Fruit fly (Drosophila melanogaster) whole organism, embryonic: ENCODE results near the gene CG17121.

Source experiments
- B-H1 ChIP-seq: fragments of 200-800 bp; sonication (Bioruptor generic); IDR thresholded peaks from 3 replicates; pipeline ENCODE4 v1.3.6; 2022; ENCODE audit warnings: missing biosample characterization, missing genetic modification characterization
- CG10431 ChIP-seq: fragments of 200-800 bp; sonication (Bioruptor generic); optimal IDR thresholded peaks from 3 replicates; lab custom pipeline; 2018; ENCODE audit warnings: missing biosample characterization, mild to moderate bottlenecking, missing genetic modification characterization
- CG12071 ChIP-seq: fragments of 200-800 bp; sonication (Bioruptor generic); optimal IDR thresholded peaks from 3 replicates; lab custom pipeline; 2018; ENCODE audit warnings: missing biosample characterization, mild to moderate bottlenecking, missing genetic modification characterization
- CG1233 ChIP-seq: fragments of 200-800 bp; sonication (Bioruptor generic); optimal IDR thresholded peaks from 4 replicates; lab custom pipeline; 2018; ENCODE audit warnings: missing biosample characterization, mild to moderate bottlenecking, missing genetic modification characterization
- CG12391 ChIP-seq: fragments of 200-800 bp; sonication (Bioruptor generic); optimal IDR thresholded peaks from 3 replicates; lab custom pipeline; 2018; ENCODE audit warnings: missing biosample characterization, mild to moderate bottlenecking, missing genetic modification characterization, moderate library complexity
- CG14014 ChIP-seq: fragments of 200-800 bp; sonication (Bioruptor generic); IDR thresholded peaks from 2 replicates; pipeline ENCODE4 v1.3.6; 2022; ENCODE audit warnings: missing biosample characterization, missing genetic modification characterization
- CG14860 ChIP-seq: fragments of 200-800 bp; sonication (Bioruptor generic); IDR thresholded peaks from 3 replicates; pipeline ENCODE4 v1.3.6; 2022; ENCODE audit warnings: missing biosample characterization, missing genetic modification characterization; ENCODE audit not compliant: partially characterized antibody
- CG15011 ChIP-seq: fragments of 200-800 bp; sonication (Bioruptor generic); optimal IDR thresholded peaks from 3 replicates; lab custom pipeline; 2018; ENCODE audit warnings: missing biosample characterization, mild to moderate bottlenecking, missing genetic modification characterization
- CG1647 ChIP-seq: fragments of 200-800 bp; sonication (Bioruptor generic); optimal IDR thresholded peaks from 3 replicates; lab custom pipeline; 2016; ENCODE audit warnings: missing biosample characterization, missing genetic modification characterization
- CG17912 ChIP-seq: fragments of 200-800 bp; sonication (Bioruptor generic); optimal IDR thresholded peaks from 2 replicates; lab custom pipeline; 2018; ENCODE audit warnings: missing biosample characterization, mild to moderate bottlenecking, missing genetic modification characterization
- CG1792 ChIP-seq: fragments of 200-800 bp; sonication (Bioruptor generic); optimal IDR thresholded peaks from 2 replicates; lab custom pipeline; 2016; ENCODE audit warnings: missing biosample characterization, missing genetic modification characterization
- CG18262 ChIP-seq: fragments of 200-800 bp; optimal IDR thresholded peaks from 3 replicates; lab custom pipeline; 2019; ENCODE audit warnings: missing biosample characterization, mild to moderate bottlenecking, missing genetic modification characterization, moderate library complexity
- CG2202 ChIP-seq: fragments of 200-800 bp; sonication (Bioruptor generic); optimal IDR thresholded peaks from 2 replicates; lab custom pipeline; 2018; ENCODE audit warnings: missing biosample characterization, mild to moderate bottlenecking, missing genetic modification characterization
- CG3163 ChIP-seq: fragments of 200-800 bp; sonication (Bioruptor generic); optimal IDR thresholded peaks from 3 replicates; lab custom pipeline; 2016; ENCODE audit warnings: missing biosample characterization, missing genetic modification characterization
- CG32767 ChIP-seq: fragments of 200-800 bp; sonication (Bioruptor generic); IDR thresholded peaks from 2 replicates; pipeline ENCODE4 v1.3.6; 2022; ENCODE audit warnings: missing biosample characterization, missing genetic modification characterization
- CG34224 ChIP-seq: fragments of 200-800 bp; sonication (Bioruptor generic); IDR thresholded peaks from 3 replicates; pipeline ENCODE4 v1.3.6; 2022; ENCODE audit warnings: missing biosample characterization, missing genetic modification characterization; ENCODE audit not compliant: partially characterized antibody
- CG3726 ChIP-seq: fragments of 200-800 bp; sonication (Bioruptor generic); IDR thresholded peaks from 3 replicates; pipeline ENCODE4, ENCODE4 v1.3.6; 2022; ENCODE audit warnings: missing biosample characterization, missing genetic modification characterization
- CG3995 ChIP-seq: fragments of 200-800 bp; sonication (Bioruptor generic); optimal IDR thresholded peaks from 3 replicates; lab custom pipeline; 2016; ENCODE audit warnings: missing biosample characterization, missing genetic modification characterization
- CG42726 ChIP-seq: fragments of 200-800 bp; sonication (Bioruptor generic); IDR thresholded peaks from 2 replicates; pipeline ENCODE4 v1.3.6; 2022; ENCODE audit warnings: missing biosample characterization, missing genetic modification characterization; ENCODE audit not compliant: partially characterized antibody
- CG4404 ChIP-seq: fragments of 200-800 bp; sonication (Bioruptor generic); IDR thresholded peaks from 2 replicates; pipeline ENCODE4 v1.3.6; 2022; ENCODE audit warnings: missing biosample characterization, missing genetic modification characterization
- CG6654 ChIP-seq: fragments of 200-800 bp; sonication (Bioruptor generic); optimal IDR thresholded peaks from 2 replicates; lab custom pipeline; 2017; ENCODE audit warnings: missing biosample characterization, mild to moderate bottlenecking, missing genetic modification characterization
- CG9609 ChIP-seq: fragments of 200-800 bp; sonication (Bioruptor generic); optimal IDR thresholded peaks from 3 replicates; lab custom pipeline; 2016; ENCODE audit warnings: missing biosample characterization, missing genetic modification characterization
- CTCF ChIP-seq: fragments of 200-800 bp; sonication (Bioruptor generic); optimal IDR thresholded peaks from 2 replicates; lab custom pipeline; 2017; ENCODE audit warnings: missing biosample characterization, mild to moderate bottlenecking, missing genetic modification characterization, moderate library complexity
- Dip3 ChIP-seq: fragments of 200-800 bp; sonication (Bioruptor generic); optimal IDR thresholded peaks from 3 replicates; lab custom pipeline; 2016; ENCODE audit warnings: missing biosample characterization, missing genetic modification characterization
- Dll ChIP-seq: fragments of 200-800 bp; sonication (Bioruptor generic); IDR thresholded peaks from 4 replicates; pipeline ENCODE4 v1.3.6; 2022; ENCODE audit warnings: missing biosample characterization, missing genetic modification characterization; ENCODE audit not compliant: partially characterized antibody
- HLH4C ChIP-seq: fragments of 200-800 bp; sonication (Bioruptor generic); IDR thresholded peaks from 3 replicates; pipeline ENCODE4 v1.3.6; 2022; ENCODE audit warnings: missing biosample characterization, missing genetic modification characterization; ENCODE audit not compliant: partially characterized antibody
- Kr ChIP-seq: fragments of 200-800 bp; sonication (Bioruptor generic); optimal IDR thresholded peaks from 2 replicates; lab custom pipeline; 2017; ENCODE audit warnings: missing biosample characterization, mild to moderate bottlenecking, missing genetic modification characterization
- Mrtf ChIP-seq: fragments of 200-800 bp; sonication (Bioruptor generic); IDR thresholded peaks from 3 replicates; pipeline ENCODE4 v1.3.6; 2022; ENCODE audit warnings: missing biosample characterization, missing genetic modification characterization
- Nf-YB ChIP-seq: fragments of 200-800 bp; sonication (Bioruptor generic); optimal IDR thresholded peaks from 3 replicates; lab custom pipeline; 2019; ENCODE audit warnings: missing biosample characterization, mild to moderate bottlenecking, missing genetic modification characterization, moderate library complexity
- Nf-YC ChIP-seq: fragments of 200-800 bp; optimal IDR thresholded peaks from 3 replicates; lab custom pipeline; 2019; ENCODE audit warnings: missing biosample characterization, mild to moderate bottlenecking, missing genetic modification characterization, moderate library complexity
- NfI ChIP-seq: fragments of 200-800 bp; sonication (Bioruptor generic); optimal IDR thresholded peaks from 3 replicates; lab custom pipeline; 2018; ENCODE audit warnings: missing biosample characterization, mild to moderate bottlenecking, missing genetic modification characterization, moderate library complexity
- ac ChIP-seq: fragments of 200-800 bp; sonication (Bioruptor generic); optimal IDR thresholded peaks from 3 replicates; lab custom pipeline; 2017; ENCODE audit warnings: missing biosample characterization, mild to moderate bottlenecking, missing genetic modification characterization
- ara ChIP-seq: fragments of 200-800 bp; sonication (Bioruptor generic); IDR thresholded peaks from 2 replicates; pipeline ENCODE4 v1.3.6; 2022; ENCODE audit warnings: missing biosample characterization, missing genetic modification characterization
- cas ChIP-seq: fragments of 200-800 bp; sonication (Bioruptor generic); IDR thresholded peaks from 2 replicates; pipeline ENCODE4 v1.3.6; 2022; ENCODE audit warnings: missing biosample characterization, missing genetic modification characterization
- chm ChIP-seq: fragments of 200-800 bp; sonication (Bioruptor generic); IDR thresholded peaks from 2 replicates; pipeline ENCODE4 v1.3.6; 2022; ENCODE audit warnings: missing biosample characterization, missing genetic modification characterization
- danr ChIP-seq: fragments of 200-800 bp; sonication (Bioruptor generic); IDR thresholded peaks from 2 replicates; pipeline ENCODE4 v1.3.6; 2022; ENCODE audit warnings: missing biosample characterization, missing genetic modification characterization
- dimm ChIP-seq: fragments of 200-800 bp; sonication (Bioruptor generic); IDR thresholded peaks from 2 replicates; pipeline ENCODE4 v1.3.6; 2022; ENCODE audit warnings: missing biosample characterization, missing genetic modification characterization
- ftz-f1 ChIP-seq: fragments of 200-800 bp; sonication (Bioruptor generic); optimal IDR thresholded peaks from 2 replicates; lab custom pipeline; 2016; ENCODE audit warnings: missing biosample characterization, missing genetic modification characterization
- gt ChIP-seq: fragments of 200-800 bp; sonication (Bioruptor generic); IDR thresholded peaks from 2 replicates; pipeline ENCODE4 v1.3.6; 2022; ENCODE audit warnings: missing biosample characterization, missing genetic modification characterization
- ind ChIP-seq: fragments of 200-800 bp; sonication (Bioruptor generic); optimal IDR thresholded peaks from 3 replicates; lab custom pipeline; 2016; ENCODE audit warnings: missing biosample characterization, missing genetic modification characterization
- jumu ChIP-seq: fragments of 200-800 bp; sonication (Bioruptor generic); optimal IDR thresholded peaks from 3 replicates; lab custom pipeline; 2016; ENCODE audit warnings: missing biosample characterization, missing genetic modification characterization
- kni ChIP-seq: fragments of 200-800 bp; sonication (Bioruptor generic); optimal IDR thresholded peaks from 3 replicates; lab custom pipeline; 2017; ENCODE audit warnings: mild to moderate bottlenecking, missing biosample characterization, missing genetic modification reagents, missing genetic modification characterization
- knrl ChIP-seq: fragments of 200-800 bp; sonication (Bioruptor generic); IDR thresholded peaks from 3 replicates; pipeline ENCODE4 v1.3.6; 2022; ENCODE audit warnings: missing biosample characterization, missing genetic modification characterization; ENCODE audit not compliant: partially characterized antibody
- nerfin-1 ChIP-seq: fragments of 200-800 bp; sonication (Bioruptor generic); optimal IDR thresholded peaks from 3 replicates; lab custom pipeline; 2019; ENCODE audit warnings: missing biosample characterization, mild to moderate bottlenecking, missing genetic modification characterization, moderate library complexity
- pnt ChIP-seq: fragments of 200-800 bp; sonication (Bioruptor generic); optimal IDR thresholded peaks from 3 replicates; lab custom pipeline; 2016; ENCODE audit warnings: missing biosample characterization, missing genetic modification characterization
- sc ChIP-seq, 3 experiments: fragments of >200 bp in 2 of 3; fragments of 200-800 bp in 1 of 3; sonication (Bioruptor generic) in 1 of 3; optimal IDR thresholded peaks; 2 replicates in 2 of 3; 3 replicates in 1 of 3; lab custom pipeline; 2017; ENCODE audit warnings: mild to moderate bottlenecking in 1 of 3, missing biosample characterization in 1 of 3, missing genetic modification characterization in 1 of 3, missing genetic modification reagents in 1 of 3
- stwl ChIP-seq: fragments of 200-800 bp; sonication (Bioruptor generic); optimal IDR thresholded peaks from 3 replicates; lab custom pipeline; 2018; ENCODE audit warnings: missing biosample characterization, mild to moderate bottlenecking, missing genetic modification characterization, moderate library complexity
- sug ChIP-seq: fragments of 200-800 bp; optimal IDR thresholded peaks from 2 replicates; lab custom pipeline; 2019; ENCODE audit warnings: missing biosample characterization, mild to moderate bottlenecking, missing genetic modification characterization, moderate library complexity
- tio ChIP-seq: fragments of 200-800 bp; sonication (Bioruptor generic); optimal IDR thresholded peaks from 2 replicates; lab custom pipeline; 2017; ENCODE audit warnings: missing biosample characterization, missing genetic modification characterization, inconsistent platforms
- trem ChIP-seq: fragments of 200-800 bp; optimal IDR thresholded peaks from 3 replicates; lab custom pipeline; 2019; ENCODE audit warnings: missing biosample characterization, mild to moderate bottlenecking, missing genetic modification characterization, moderate library complexity
- zen2 ChIP-seq: fragments of 200-800 bp; sonication (Bioruptor generic); IDR thresholded peaks from 3 replicates; pipeline ENCODE4 v1.3.6; 2022; ENCODE audit warnings: missing biosample characterization, missing genetic modification characterization; ENCODE audit not compliant: partially characterized antibody

Gene CG17121

DNA sequence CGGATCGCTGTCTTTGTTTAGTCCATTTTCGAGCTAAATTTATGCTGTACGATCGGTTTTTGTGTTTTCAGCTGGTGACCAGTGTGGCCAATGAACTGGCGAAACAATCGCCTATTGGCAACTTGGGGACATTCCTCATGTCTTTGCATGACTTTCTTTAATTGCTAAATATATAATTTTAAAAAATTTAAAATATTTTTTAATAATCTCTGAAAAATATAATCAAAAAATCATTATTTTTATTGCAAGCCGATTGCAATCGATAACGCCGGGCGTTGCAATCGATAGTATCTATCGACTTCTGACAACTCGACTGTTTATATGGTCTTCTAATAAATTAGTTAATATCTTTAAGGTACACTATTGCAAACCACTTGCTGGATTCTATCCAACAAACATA, 13.2 kb upstream of the CG17121 start, which contains the start of the genes sav and Ublcp1 (continued):
- TF ChIP-seq NfI (peak; percentile 11), zen2 (GFP tag; lab: Robert Waterston, UW) (peak; percentile 79; the same call in 1 of the 3 replicates), chm (no peak), ind (GFP tag; lab: Kevin White, UChicago) (peak; percentile 25), CG12391 (tag; lab: Kevin White, UChicago) (peak; percentile 65), B-H1 (GFP tag; lab: Robert Waterston, UW) (no peak), Nf-YC (tag; lab: Kevin White, UChicago) (peak; percentile 9), CG10431 (GFP tag; lab: Kevin White, UChicago) (no peak), pnt (no peak), CG1647 (no peak), CG1233 (GFP tag; lab: Kevin White, UChicago) (no peak), cas (no peak), tio (GFP tag; lab: Kevin White, UChicago) (no peak), CG12071 (GFP tag; lab: Kevin White, UChicago) (no peak), CG34224 (GFP tag; lab: Robert Waterston, UW) (peak; percentile 92), CG6654 (GFP tag; lab: Kevin White, UChicago) (no peak), Kr (no peak), jumu (GFP tag; lab: Kevin White, UChicago) (no peak), Dll (GFP tag; lab: Robert Waterston, UW) (peak; percentile 95), CG9609 (GFP tag; lab: Kevin White, UChicago) (peak; percentile 0), CG4404 (no peak), ftz-f1 (GFP tag; lab: Kevin White, UChicago) (no peak), kni (GFP tag; lab: Kevin White, UChicago) (no peak), danr (no peak), HLH4C (GFP tag; lab: Robert Waterston, UW) (peak; percentile 91), CG14014 (no peak), sc (optimal IDR thresholded peaks at IDR 0.05; lab: Kevin White, UChicago) (no peak), sc (GFP tag; optimal IDR thresholded peaks at IDR 0.05; lab: Kevin White, UChicago) (no peak), CG3726 (no peak), dimm (no peak), CG32767 (GFP tag; lab: Robert Waterston, UW) (no peak), CG15011 (GFP tag; lab: Kevin White, UChicago) (no peak), CG3995 (GFP tag; lab: Kevin White, UChicago) (no peak), Mrtf (no peak), CTCF (GFP tag; lab: Kevin White, UChicago) (no peak), CG14860 (GFP tag; lab: Robert Waterston, UW) (peak; percentile 84), ac (GFP tag; lab: Kevin White, UChicago) (no peak), ara (GFP tag; lab: Robert Waterston, UW) (no peak), CG42726 (peak; percentile 72; the same call in 1 of the 2 replicates), Nf-YB (GFP tag; lab: Kevin White, UChicago) (no peak), CG18262 (tag; lab: Kevin White, UChicago) (peak; percentile 55), trem (tag; lab: Kevin White, UChicago) (peak; percentile 85), CG17912 (GFP tag; lab: Kevin White, UChicago) (no peak), stwl (tag; lab: Kevin White, UChicago) (peak; percentile 83), Dip3 (GFP tag; lab: Kevin White, UChicago) (no peak), nerfin-1 (tag; lab: Kevin White, UChicago) (no peak), knrl (GFP tag; lab: Robert Waterston, UW) (peak; percentile 92), sug (tag; lab: Kevin White, UChicago) (peak; percentile 13), gt (GFP tag; lab: Robert Waterston, UW) (no peak), CG1792 (GFP tag; lab: Kevin White, UChicago) (no peak), CG2202 (tag; lab: Kevin White, UChicago) (no peak), CG3163 (GFP tag; lab: Kevin White, UChicago) (no peak)
